Fruit fly (Drosophila melanogaster) whole organism, embryonic: ENCODE results near the gene cort.

Experiments used
- Antp ChIP-seq: fragments of 200-800 bp; sonication (Bioruptor generic); optimal IDR thresholded peaks from 3 replicates; lab custom pipeline; 2016; ENCODE audit warnings: missing biosample characterization, missing genetic modification characterization
- Blimp-1 ChIP-seq: fragments of 200-800 bp; sonication (Bioruptor generic); optimal IDR thresholded peaks from 3 replicates; lab custom pipeline; 2018; ENCODE audit warnings: missing biosample characterization, missing genetic modification characterization, mild to moderate bottlenecking, moderate library complexity, missing genetic modification reagents
- CG1024 ChIP-seq: fragments of 200-800 bp; sonication (Bioruptor generic); IDR thresholded peaks from 2 replicates; pipeline ENCODE4 v1.3.6; 2022; ENCODE audit warnings: missing biosample characterization, missing genetic modification characterization
- CG10366 ChIP-seq: fragments of 200-800 bp; sonication (Bioruptor generic); IDR thresholded peaks from 2 replicates; pipeline ENCODE4 v1.3.6; 2022; ENCODE audit warnings: missing biosample characterization, missing genetic modification characterization
- CG10462 ChIP-seq: fragments of 200-800 bp; sonication (Bioruptor generic); optimal IDR thresholded peaks from 2 replicates; lab custom pipeline; 2016; ENCODE audit warnings: missing biosample characterization, missing genetic modification characterization
- CG12659 ChIP-seq: fragments of 200-800 bp; sonication (Bioruptor generic); optimal IDR thresholded peaks from 3 replicates; lab custom pipeline; 2017; ENCODE audit warnings: mild to moderate bottlenecking, missing biosample characterization, missing genetic modification reagents, missing genetic modification characterization
- CG13287 ChIP-seq: fragments of 200-800 bp; sonication (Bioruptor generic); IDR thresholded peaks from 2 replicates; pipeline ENCODE4 v1.3.6; 2022; ENCODE audit warnings: missing biosample characterization, missing genetic modification characterization; ENCODE audit not compliant: partially characterized antibody
- CG16863 ChIP-seq: fragments of 200-800 bp; sonication (Bioruptor generic); optimal IDR thresholded peaks from 3 replicates; lab custom pipeline; 2016; ENCODE audit warnings: missing biosample characterization, missing genetic modification characterization
- CG17186 ChIP-seq: fragments of 200-800 bp; sonication (Bioruptor generic); optimal IDR thresholded peaks from 3 replicates; lab custom pipeline; 2017; ENCODE audit warnings: missing biosample characterization, missing genetic modification reagents, missing genetic modification characterization
- CG2129 ChIP-seq: fragments of 200-800 bp; sonication (Bioruptor generic); IDR thresholded peaks from 2 replicates; pipeline ENCODE4 v1.3.6; 2022; ENCODE audit warnings: missing biosample characterization, missing genetic modification characterization; ENCODE audit not compliant: partially characterized antibody
- CG2889 ChIP-seq: fragments of 200-800 bp; sonication (Bioruptor generic); IDR thresholded peaks from 3 replicates; pipeline ENCODE4 v1.3.6; 2022; ENCODE audit warnings: missing biosample characterization, missing genetic modification characterization
- CG3163 ChIP-seq: fragments of 200-800 bp; sonication (Bioruptor generic); optimal IDR thresholded peaks from 3 replicates; lab custom pipeline; 2016; ENCODE audit warnings: missing biosample characterization, missing genetic modification characterization
- CG34224 ChIP-seq: fragments of 200-800 bp; sonication (Bioruptor generic); IDR thresholded peaks from 3 replicates; pipeline ENCODE4 v1.3.6; 2022; ENCODE audit warnings: missing biosample characterization, missing genetic modification characterization; ENCODE audit not compliant: partially characterized antibody
- CG4328 ChIP-seq: fragments of 200-800 bp; sonication (Bioruptor generic); optimal IDR thresholded peaks from 3 replicates; lab custom pipeline; 2017; ENCODE audit warnings: missing biosample characterization, missing genetic modification reagents, missing genetic modification characterization
- CG43689 ChIP-seq: fragments of 200-800 bp; sonication (Bioruptor generic); IDR thresholded peaks from 2 replicates; pipeline ENCODE4 v1.3.6; 2022; ENCODE audit warnings: missing biosample characterization, missing genetic modification characterization
- CG8388 ChIP-seq: fragments of 200-800 bp; sonication (Bioruptor generic); optimal IDR thresholded peaks from 2 replicates; lab custom pipeline; 2019; ENCODE audit warnings: missing biosample characterization, mild to moderate bottlenecking, missing genetic modification characterization, moderate library complexity
- CG8944 ChIP-seq: fragments of 200-800 bp; sonication (Bioruptor generic); optimal IDR thresholded peaks from 3 replicates; lab custom pipeline; 2016; ENCODE audit warnings: missing biosample characterization, missing genetic modification characterization
- CG9215 ChIP-seq: fragments of 200-800 bp; sonication (Bioruptor generic); IDR thresholded peaks from 2 replicates; pipeline ENCODE4 v1.3.6; 2022; ENCODE audit warnings: missing biosample characterization, missing genetic modification characterization
- CG9932 ChIP-seq: fragments of 200-800 bp; sonication (Bioruptor generic); IDR thresholded peaks from 2 replicates; pipeline ENCODE4 v1.3.6; 2022; ENCODE audit warnings: missing biosample characterization, missing genetic modification characterization
- CHES-1-like ChIP-seq: fragments of 200-800 bp; sonication (Bioruptor generic); optimal IDR thresholded peaks from 2 replicates; lab custom pipeline; 2016; ENCODE audit warnings: missing biosample characterization, missing genetic modification characterization
- Dfd ChIP-seq, 2 experiments: fragments of >200 bp; optimal IDR thresholded peaks; 2 replicates each; lab custom pipeline; 2017; ENCODE audit warnings: missing biosample characterization in 2 of 2, missing genetic modification characterization in 2 of 2
- Dip3 ChIP-seq: fragments of 200-800 bp; sonication (Bioruptor generic); optimal IDR thresholded peaks from 3 replicates; lab custom pipeline; 2016; ENCODE audit warnings: missing biosample characterization, missing genetic modification characterization
- Dll ChIP-seq: fragments of 200-800 bp; sonication (Bioruptor generic); IDR thresholded peaks from 4 replicates; pipeline ENCODE4 v1.3.6; 2022; ENCODE audit warnings: missing biosample characterization, missing genetic modification characterization; ENCODE audit not compliant: partially characterized antibody
- Ets65A ChIP-seq: fragments of 200-800 bp; sonication (Bioruptor generic); peaks from one replicate; lab custom pipeline; 2016; ENCODE audit warnings: missing biosample characterization, missing genetic modification characterization
- Ets97D ChIP-seq: fragments of 200-800 bp; sonication (Bioruptor generic); optimal IDR thresholded peaks from 3 replicates; lab custom pipeline; 2016; ENCODE audit warnings: missing biosample characterization, missing genetic modification characterization
- GATAe ChIP-seq: fragments of 200-800 bp; sonication (Bioruptor generic); conservative IDR thresholded peaks from 2 replicates; pipeline ENCODE4 v1.3.6; 2022; ENCODE audit warnings: missing biosample characterization, missing genetic modification characterization
- HLH4C ChIP-seq: fragments of 200-800 bp; sonication (Bioruptor generic); IDR thresholded peaks from 3 replicates; pipeline ENCODE4 v1.3.6; 2022; ENCODE audit warnings: missing biosample characterization, missing genetic modification characterization; ENCODE audit not compliant: partially characterized antibody
- HmgZ ChIP-seq: fragments of 200-800 bp; sonication (Bioruptor generic); optimal IDR thresholded peaks from 2 replicates; lab custom pipeline; 2018; ENCODE audit warnings: missing biosample characterization, mild to moderate bottlenecking, missing genetic modification characterization
- Hr51 ChIP-seq, 2 experiments: fragments of 200-800 bp; sonication (Bioruptor generic); optimal IDR thresholded peaks; 2 replicates in 1 of 2; 3 replicates in 1 of 2; lab custom pipeline; 2016 to 2018; ENCODE audit warnings: missing biosample characterization in 2 of 2, missing genetic modification characterization in 2 of 2, mild to moderate bottlenecking in 1 of 2, moderate library complexity in 1 of 2
- NK7.1 ChIP-seq: fragments of 200-800 bp; sonication (Bioruptor generic); optimal IDR thresholded peaks from 3 replicates; lab custom pipeline; 2016; ENCODE audit warnings: missing biosample characterization, missing genetic modification characterization
- Side ChIP-seq: fragments of 200-800 bp; sonication (Bioruptor generic); optimal IDR thresholded peaks from 2 replicates; lab custom pipeline; 2016; ENCODE audit warnings: missing biosample characterization, missing genetic modification characterization
- Six4 ChIP-seq: fragments of 200-800 bp; sonication (Bioruptor generic); optimal IDR thresholded peaks from 2 replicates; lab custom pipeline; 2016; ENCODE audit warnings: missing biosample characterization, missing genetic modification characterization
- amos ChIP-seq: fragments of 200-800 bp; sonication (Bioruptor generic); IDR thresholded peaks from 2 replicates; pipeline ENCODE4 v1.3.6; 2022; ENCODE audit warnings: missing biosample characterization, missing genetic modification characterization; ENCODE audit not compliant: partially characterized antibody
- bowl ChIP-seq: fragments of 200-800 bp; sonication (Bioruptor generic); IDR thresholded peaks from 2 replicates; pipeline ENCODE4 v1.3.6; 2022; ENCODE audit warnings: missing biosample characterization, missing genetic modification characterization
- bsh ChIP-seq, 2 experiments: fragments of 200-800 bp; sonication (Bioruptor generic); optimal IDR thresholded peaks; 2 replicates each; lab custom pipeline; 2017 to 2018; ENCODE audit warnings: mild to moderate bottlenecking in 2 of 2, missing biosample characterization in 2 of 2, missing genetic modification characterization in 2 of 2, moderate library complexity in 1 of 2
- cad ChIP-seq: fragments of >200 bp; optimal IDR thresholded peaks from 2 replicates; lab custom pipeline; 2017; ENCODE audit warnings: missing biosample characterization, missing genetic modification characterization
- crp ChIP-seq, 2 experiments: fragments of 200-800 bp; sonication (Bioruptor generic); optimal IDR thresholded peaks; 2 replicates in 1 of 2; 3 replicates in 1 of 2; lab custom pipeline; 2017; ENCODE audit warnings: missing biosample characterization in 2 of 2, missing genetic modification characterization in 2 of 2, mild to moderate bottlenecking in 1 of 2, moderate library complexity in 1 of 2
- fd102C ChIP-seq: fragments of 200-800 bp; sonication (Bioruptor generic); optimal IDR thresholded peaks from 2 replicates; lab custom pipeline; 2018; ENCODE audit warnings: missing biosample characterization, mild to moderate bottlenecking, missing genetic modification characterization, moderate library complexity
- gcm2 ChIP-seq: fragments of 200-800 bp; sonication (Bioruptor generic); optimal IDR thresholded peaks from 2 replicates; lab custom pipeline; 2016; ENCODE audit warnings: missing biosample characterization, missing genetic modification characterization
- gsb-n ChIP-seq: fragments of 200-800 bp; sonication (Bioruptor generic); optimal IDR thresholded peaks from 3 replicates; lab custom pipeline; 2018; ENCODE audit warnings: missing biosample characterization, mild to moderate bottlenecking, missing genetic modification characterization
- hbn ChIP-seq: fragments of 200-800 bp; sonication (Bioruptor generic); IDR thresholded peaks from 2 replicates; pipeline ENCODE4 v1.3.6; 2022; ENCODE audit warnings: missing biosample characterization, missing genetic modification characterization; ENCODE audit not compliant: partially characterized antibody
- insv ChIP-seq, 2 experiments: fragments of 200-800 bp; sonication (Bioruptor generic); optimal IDR thresholded peaks; 3 replicates each; lab custom pipeline; 2016 to 2018; ENCODE audit warnings: missing biosample characterization in 2 of 2, missing genetic modification characterization in 2 of 2
- kay ChIP-seq: fragments of 200-800 bp; sonication (Bioruptor generic); optimal IDR thresholded peaks from 2 replicates; lab custom pipeline; 2016; ENCODE audit warnings: missing biosample characterization, missing genetic modification characterization
- lab ChIP-seq: fragments of 200-800 bp; sonication (Bioruptor generic); optimal IDR thresholded peaks from 3 replicates; lab custom pipeline; 2017; ENCODE audit warnings: missing biosample characterization, missing genetic modification characterization, mild to moderate bottlenecking, moderate library complexity, missing genetic modification reagents
- nau ChIP-seq: fragments of 200-800 bp; sonication (Bioruptor generic); optimal IDR thresholded peaks from 3 replicates; lab custom pipeline; 2017; ENCODE audit warnings: missing biosample characterization, mild to moderate bottlenecking, missing genetic modification characterization, missing genetic modification reagents
- nerfin-1 ChIP-seq: fragments of 200-800 bp; sonication (Bioruptor generic); optimal IDR thresholded peaks from 3 replicates; lab custom pipeline; 2019; ENCODE audit warnings: missing biosample characterization, mild to moderate bottlenecking, missing genetic modification characterization, moderate library complexity
- sna ChIP-seq: fragments of 200-800 bp; sonication (Bioruptor generic); IDR thresholded peaks from 2 replicates; pipeline ENCODE4 v1.3.6; 2022; ENCODE audit warnings: missing biosample characterization, missing genetic modification characterization; ENCODE audit not compliant: partially characterized antibody
- ssp ChIP-seq: fragments of 200-800 bp; sonication (Bioruptor generic); IDR thresholded peaks from 2 replicates; pipeline ENCODE4 v1.3.6; 2022; ENCODE audit warnings: missing biosample characterization, missing genetic modification characterization

The cort gene

dm6 chr2L:6677453-6677852 lies 1.0 kb upstream of the cort start, which contains the start of gene Nse1 (continued):
- TF ChIP-seq CG10462 (GFP tag; lab: Kevin White, UChicago) (no peak), gsb-n (no peak), HLH4C (GFP tag; lab: Robert Waterston, UW) (peak; percentile 55), Dll (GFP tag; lab: Robert Waterston, UW) (peak; percentile 75; the same call in 3 of the 4 replicates), ssp (no peak), amos (peak; percentile 79), CHES-1-like (no peak), Blimp-1 (GFP tag; lab: Kevin White, UChicago) (no peak), CG17186 (GFP tag; lab: Kevin White, UChicago) (peak; percentile 48), cad (no peak), kay (no peak), Dip3 (GFP tag; lab: Kevin White, UChicago) (no peak), CG9215 (GFP tag; lab: Robert Waterston, UW) (no peak), CG8944 (no peak), hbn (GFP tag; lab: Robert Waterston, UW) (peak; percentile 75), CG13287 (GFP tag; lab: Robert Waterston, UW) (peak; percentile 83), CG2129 (GFP tag; lab: Robert Waterston, UW) (peak; percentile 38; the same call in 1 of the 2 replicates), CG43689 (no peak), CG34224 (peak; percentile 78), CG12659 (peak; percentile 20)

DNA sequence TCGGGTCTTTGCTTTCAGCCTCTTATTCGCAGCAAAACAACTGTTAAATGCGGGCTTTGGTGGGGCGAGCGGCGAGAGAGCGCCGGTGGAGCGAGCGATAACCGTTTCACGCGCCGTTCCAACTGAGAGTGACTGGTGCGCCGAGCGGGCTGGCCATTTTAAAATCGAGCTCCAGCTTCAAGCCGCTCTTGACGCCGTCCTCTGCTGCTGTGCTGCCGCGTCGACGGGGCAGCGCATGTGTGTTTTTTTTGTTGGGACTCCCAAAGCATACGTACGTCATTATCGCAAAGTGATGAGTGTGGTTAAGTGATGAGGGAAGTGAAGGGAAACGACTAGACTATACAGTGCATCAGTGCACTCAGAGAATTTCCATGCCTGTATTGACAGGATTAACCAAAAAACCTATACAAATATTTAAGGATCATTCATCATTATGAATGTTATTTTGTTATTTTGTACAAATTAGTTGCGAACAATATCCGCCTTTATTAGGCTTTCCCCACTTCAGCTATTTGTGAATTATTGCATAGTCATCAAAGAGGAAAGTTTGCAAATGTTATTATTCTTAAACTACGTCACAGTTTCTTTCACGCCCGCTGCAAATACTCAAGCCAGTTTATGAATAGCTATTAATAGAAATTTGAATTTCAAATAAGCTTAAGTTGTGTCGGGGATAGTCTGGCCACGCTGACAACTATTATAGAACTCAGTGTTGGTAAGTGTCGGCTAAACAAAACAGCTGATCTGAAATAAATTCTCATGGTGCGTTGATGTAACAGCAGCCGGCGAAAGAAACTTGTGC lies 3.0 kb downstream of the cort start, which contains the start of gene Spn27A:
Spn27A (minus strand) TSS at position 137 of the 802 bp plus-strand sequence.
- TF ChIP-seq Six4 (GFP tag; lab: Kevin White, UChicago): peak; percentile 25
- TF ChIP-seq CG2889 (GFP tag; lab: Robert Waterston, UW): no peak
- TF ChIP-seq Ets65A (GFP tag; lab: Kevin White, UChicago): peak; percentile 95
- peak; percentile 54 for TF ChIP-seq Side (GFP tag; lab: Kevin White, UChicago)
- no peak for TF ChIP-seq GATAe (GFP tag; lab: Robert Waterston, UW)
- peak; percentile 76 for TF ChIP-seq nerfin-1 (tag; lab: Kevin White, UChicago)
- TF ChIP-seq CG8388 (GFP tag; lab: Kevin White, UChicago): peak; percentile 49
- TF ChIP-seq Ets97D (GFP tag; lab: Kevin White, UChicago): peak; percentile 65
- peak; percentile 36 for TF ChIP-seq CG4328
- no peak for TF ChIP-seq bowl
- no peak for TF ChIP-seq cad
- peak; percentile 42 for TF ChIP-seq NK7.1 (GFP tag; lab: Kevin White, UChicago)
- TF ChIP-seq CG3163 (GFP tag; lab: Kevin White, UChicago): no peak
- TF ChIP-seq insv (GFP tag; optimal IDR thresholded peaks at IDR 0.05; lab: Kevin White, UChicago): peak in 1 of 2 experiments; percentile 32
- no peak for TF ChIP-seq Dfd (GFP tag; optimal IDR thresholded peaks at IDR 0.05; lab: Kevin White, UChicago)
- no peak for TF ChIP-seq lab (GFP tag; lab: Kevin White, UChicago)
- TF ChIP-seq HmgZ (tag; lab: Kevin White, UChicago): peak; percentile 55
- no peak for TF ChIP-seq sna (GFP tag; lab: Robert Waterston, UW)
- TF ChIP-seq bsh (GFP tag; optimal IDR thresholded peaks at IDR 0.05; lab: Kevin White, UChicago): peak; percentile 18 to 68
- no peak for TF ChIP-seq CG1024 (GFP tag; lab: Robert Waterston, UW)
- TF ChIP-seq CG10366 (GFP tag; lab: Robert Waterston, UW): peak; percentile 49; the same call in 1 of the 2 replicates
- TF ChIP-seq Antp: peak; percentile 50
- peak; percentile 52 for TF ChIP-seq CG16863
- TF ChIP-seq crp (GFP tag; optimal IDR thresholded peaks at IDR 0.05; lab: Kevin White, UChicago): peak; percentile 88 to 97
- peak in 1 of 2 experiments; percentile 30 for TF ChIP-seq Hr51 (GFP tag; optimal IDR thresholded peaks at IDR 0.05; lab: Kevin White, UChicago)
- no peak for TF ChIP-seq gcm2 (GFP tag; lab: Kevin White, UChicago)
- TF ChIP-seq fd102C (GFP tag; lab: Kevin White, UChicago): no peak
- TF ChIP-seq Dip3 (GFP tag; lab: Kevin White, UChicago): peak; percentile 59
- peak; percentile 42; the same call in 1 of the 2 replicates for TF ChIP-seq CG9932 (GFP tag; lab: Robert Waterston, UW)
- TF ChIP-seq nau (GFP tag; lab: Kevin White, UChicago): peak; percentile 60
